Fruit fly (Drosophila melanogaster) whole organism, prepupa: ENCODE data around the gene Nlg2.

ENCODE experiments used
- CG10631 ChIP-seq: fragments of 200-800 bp; sonication (Bioruptor generic); optimal IDR thresholded peaks from 2 replicates; lab custom pipeline; 2016; ENCODE audit warnings: missing biosample characterization, missing genetic modification characterization
- CG11294 ChIP-seq: fragments of 200-800 bp; sonication (Bioruptor generic); IDR thresholded peaks from 2 replicates; pipeline ENCODE4 v1.3.6; 2022; ENCODE audit warnings: missing biosample characterization, missing genetic modification characterization
- CG11762 ChIP-seq: fragments of 200-800 bp; sonication (Bioruptor generic); optimal IDR thresholded peaks from 3 replicates; lab custom pipeline; 2016; ENCODE audit warnings: missing biosample characterization, missing genetic modification characterization; ENCODE audit not compliant: insufficient read depth
- CG15336 ChIP-seq: fragments of 200-800 bp; sonication (Bioruptor generic); IDR thresholded peaks from 2 replicates; pipeline ENCODE4 v1.3.6; 2022; ENCODE audit warnings: missing biosample characterization, missing genetic modification characterization
- CG1621 ChIP-seq: fragments of 200-800 bp; sonication (Bioruptor generic); optimal IDR thresholded peaks from 3 replicates; lab custom pipeline; 2018; ENCODE audit warnings: missing biosample characterization, mild to moderate bottlenecking, missing genetic modification characterization
- CG16779 ChIP-seq: fragments of 200-800 bp; sonication (Bioruptor generic); optimal IDR thresholded peaks from 3 replicates; lab custom pipeline; 2017; ENCODE audit warnings: missing biosample characterization, mild to moderate bottlenecking, missing genetic modification characterization
- CG3032 ChIP-seq: fragments of 200-800 bp; optimal IDR thresholded peaks from 2 replicates; lab custom pipeline; 2019; ENCODE audit warnings: missing biosample characterization, mild to moderate bottlenecking, missing genetic modification characterization, moderate library complexity
- CG31627 ChIP-seq: fragments of 200-800 bp; sonication (Bioruptor generic); optimal IDR thresholded peaks from 3 replicates; lab custom pipeline; 2016; ENCODE audit warnings: missing biosample characterization, missing genetic modification characterization
- CG34406 ChIP-seq: fragments of 200-800 bp; sonication (Bioruptor generic); optimal IDR thresholded peaks from 3 replicates; lab custom pipeline; 2016; ENCODE audit warnings: missing biosample characterization, missing genetic modification characterization
- CG4318 ChIP-seq: fragments of 200-800 bp; sonication (Bioruptor generic); optimal IDR thresholded peaks from 3 replicates; lab custom pipeline; 2017; ENCODE audit warnings: missing biosample characterization, mild to moderate bottlenecking, missing genetic modification characterization
- CG6163 ChIP-seq: fragments of 200-800 bp; sonication (Bioruptor generic); IDR thresholded peaks from 3 replicates; pipeline ENCODE4 v1.3.6; 2022; ENCODE audit warnings: missing biosample characterization, missing genetic modification characterization
- CG6792 ChIP-seq: fragments of 200-800 bp; sonication (Bioruptor generic); optimal IDR thresholded peaks from 3 replicates; lab custom pipeline; 2016; ENCODE audit warnings: missing biosample characterization, missing genetic modification characterization
- CG8119 ChIP-seq: fragments of 200-800 bp; sonication (Bioruptor generic); IDR thresholded peaks from 3 replicates; pipeline ENCODE4 v1.3.6; 2022; ENCODE audit warnings: missing biosample characterization, missing genetic modification characterization
- Eip78C ChIP-seq: fragments of 200-800 bp; sonication (Bioruptor generic); peaks from one replicate; lab custom pipeline; 2016; ENCODE audit warnings: missing biosample characterization, missing genetic modification characterization
- Eip93F ChIP-seq: fragments of 200-800 bp; sonication (Bioruptor generic); optimal IDR thresholded peaks from 2 replicates; lab custom pipeline; 2016; ENCODE audit warnings: missing biosample characterization, mild to moderate bottlenecking, missing genetic modification characterization
- Gug ChIP-seq: fragments of 200-800 bp; sonication (Bioruptor generic); IDR thresholded peaks from 2 replicates; pipeline ENCODE4 v1.3.6; 2022; ENCODE audit warnings: missing biosample characterization, missing genetic modification characterization
- Hr38 ChIP-seq: sonication (Bioruptor generic); optimal IDR thresholded peaks from 2 replicates; lab custom pipeline; 2016; ENCODE audit warnings: missing biosample characterization, missing genetic modification characterization
- Hr39 ChIP-seq: fragments of 200-800 bp; sonication (Bioruptor generic); optimal IDR thresholded peaks from 2 replicates; lab custom pipeline; 2016; ENCODE audit warnings: missing biosample characterization, missing genetic modification characterization
- Hr4 ChIP-seq: fragments of 200-800 bp; sonication (Bioruptor generic); optimal IDR thresholded peaks from 3 replicates; lab custom pipeline; 2016; ENCODE audit warnings: missing biosample characterization, missing genetic modification characterization
- Lpt ChIP-seq: fragments of 200-800 bp; sonication (Bioruptor generic); optimal IDR thresholded peaks from 3 replicates; lab custom pipeline; 2016; ENCODE audit warnings: missing biosample characterization, missing genetic modification characterization
- Met ChIP-seq: fragments of 200-800 bp; sonication (Bioruptor generic); optimal IDR thresholded peaks from 3 replicates; lab custom pipeline; 2016; ENCODE audit warnings: missing biosample characterization, missing genetic modification characterization
- OdsH ChIP-seq: fragments of 200-800 bp; sonication (Bioruptor generic); optimal IDR thresholded peaks from 3 replicates; lab custom pipeline; 2016; ENCODE audit warnings: missing biosample characterization, missing genetic modification characterization
- Sox14 ChIP-seq: fragments of 200-800 bp; sonication (Bioruptor generic); optimal IDR thresholded peaks from 3 replicates; lab custom pipeline; 2016; ENCODE audit warnings: missing biosample characterization, missing genetic modification characterization
- Sox15 ChIP-seq: fragments of 200-800 bp; sonication (Bioruptor generic); optimal IDR thresholded peaks from 3 replicates; lab custom pipeline; 2016; ENCODE audit warnings: missing biosample characterization, missing genetic modification characterization
- achi ChIP-seq: fragments of 200-800 bp; sonication (Bioruptor generic); optimal IDR thresholded peaks from 3 replicates; lab custom pipeline; 2016; ENCODE audit warnings: missing biosample characterization, missing genetic modification characterization
- cyc ChIP-seq: fragments of 200-800 bp; sonication (Bioruptor generic); optimal IDR thresholded peaks from 3 replicates; lab custom pipeline; 2016; ENCODE audit warnings: missing biosample characterization, missing genetic modification characterization
- eg ChIP-seq: fragments of 200-800 bp; sonication (Bioruptor generic); IDR thresholded peaks from 3 replicates; pipeline ENCODE4 v1.3.6; 2022; ENCODE audit warnings: missing biosample characterization, missing genetic modification characterization
- esn ChIP-seq: fragments of 200-800 bp; sonication (Bioruptor generic); optimal IDR thresholded peaks from 2 replicates; lab custom pipeline; 2016; ENCODE audit warnings: missing biosample characterization, mild to moderate bottlenecking, missing genetic modification characterization, moderate library complexity
- fd59A ChIP-seq: fragments of 200-800 bp; sonication (Bioruptor generic); optimal IDR thresholded peaks from 2 replicates; lab custom pipeline; 2017; ENCODE audit warnings: missing biosample characterization, mild to moderate bottlenecking, missing genetic modification characterization, missing genetic modification reagents
- lz ChIP-seq: fragments of 200-800 bp; sonication (Bioruptor generic); optimal IDR thresholded peaks from 3 replicates; lab custom pipeline; 2016; ENCODE audit warnings: missing biosample characterization, missing genetic modification characterization
- salr ChIP-seq, 2 experiments: fragments of 200-800 bp; sonication (Bioruptor generic); optimal IDR thresholded peaks; 3 replicates each; lab custom pipeline; 2016 to 2018; ENCODE audit warnings: missing biosample characterization in 2 of 2, missing genetic modification characterization in 2 of 2, mild to moderate bottlenecking in 1 of 2

Nlg2 gene

dm6 chr2L:6945088-6945487 is 70.4 kb downstream of the Nlg2 start, which contains the start of gene Fgop2:
Gene Fgop2 (minus strand): TSS chr2L:6945289.
- TF ChIP-seq CG11762 = no peak
- TF ChIP-seq achi = peak; percentile 64
- TF ChIP-seq CG31627 = no peak
- TF ChIP-seq CG16779 (tag; lab: Kevin White, UChicago) = no peak
- peak; percentile 40 for TF ChIP-seq Sox14

- TF ChIP-seq Eip78C = peak; percentile 80
- peak; percentile 9 for TF ChIP-seq Hr39
- 0 out of 3 replicates have a peak, but pooled peaks have one; percentile 20 for TF ChIP-seq CG6163
- TF ChIP-seq Sox14 = peak; percentile 34
- TF ChIP-seq Met (GFP tag; lab: Kevin White, UChicago) = no peak
- TF ChIP-seq fd59A (GFP tag; lab: Kevin White, UChicago) = no peak
- TF ChIP-seq Eip93F (GFP tag; lab: Kevin White, UChicago) = no peak
Observed at dm6 chr2L:6948540-6948942, 73.8 kb downstream of the Nlg2 start, which contains the start of gene ihog. Gene ihog (minus strand): TSS chr2L:6948808.

- peak; percentile 81 for TF ChIP-seq CG8119 (GFP tag; lab: Robert Waterston, UW)
- TF ChIP-seq CG1621 (tag; lab: Kevin White, UChicago) = peak; percentile 32
- no peak for TF ChIP-seq CG6163
- TF ChIP-seq Eip93F (GFP tag; lab: Kevin White, UChicago) = peak; percentile 65
- TF ChIP-seq Met (GFP tag; lab: Kevin White, UChicago) = no peak
- peak; percentile 87 for TF ChIP-seq esn (GFP tag; lab: Kevin White, UChicago)
- peak; percentile 27 for TF ChIP-seq CG6792 (GFP tag; lab: Kevin White, UChicago)
- TF ChIP-seq fd59A (GFP tag; lab: Kevin White, UChicago) = peak; percentile 57
- peak; percentile 69; the same call in 1 of the 2 replicates for TF ChIP-seq CG11294 (GFP tag; lab: Robert Waterston, UW)
- TF ChIP-seq eg = peak; percentile 80; the same call in 2 of the 3 replicates
- TF ChIP-seq CG3032 (tag; lab: Kevin White, UChicago) = peak; percentile 90
- no peak for TF ChIP-seq Lpt (GFP tag; lab: Kevin White, UChicago)
- TF ChIP-seq Gug (GFP tag; lab: Robert Waterston, UW) = peak; percentile 80
- TF ChIP-seq CG34406 = no peak
- peak in 1 of 2 experiments; percentile 13 for TF ChIP-seq salr (GFP tag; optimal IDR thresholded peaks at IDR 0.05; lab: Kevin White, UChicago)
- no peak for TF ChIP-seq cyc (GFP tag; lab: Kevin White, UChicago)
- no peak for TF ChIP-seq Hr4 (GFP tag; lab: Kevin White, UChicago)
- TF ChIP-seq CG31627 = peak; percentile 29
- peak; percentile 29 for TF ChIP-seq CG11762
- TF ChIP-seq OdsH (GFP tag; lab: Kevin White, UChicago) = peak; percentile 92
- peak; percentile 78 for TF ChIP-seq lz (GFP tag; lab: Kevin White, UChicago)
- no peak for TF ChIP-seq CG4318 (GFP tag; lab: Kevin White, UChicago)
- peak; percentile 89 for TF ChIP-seq CG10631 (GFP tag; lab: Kevin White, UChicago)
- no peak for TF ChIP-seq achi
- TF ChIP-seq CG15336 = peak; percentile 75
- TF ChIP-seq Hr38 (GFP tag; lab: Kevin White, UChicago) = no peak
- peak; percentile 41 for TF ChIP-seq Sox15 (GFP tag; lab: Kevin White, UChicago)
Observed at dm6 chr2L:6950096-6950495, 75.4 kb downstream of the Nlg2 start, which contains the start of the genes Gas41 and SA1. Gene Gas41 (minus strand): TSS chr2L:6950207. Gene SA1 (plus strand): TSS chr2L:6950421.
